Fruit fly (Drosophila melanogaster) whole organism, embryonic: ENCODE data around the gene CG13707.

Source experiments
- BEAF-32 ChIP-seq: fragments of 200-800 bp; sonication (Bioruptor generic); optimal IDR thresholded peaks from 3 replicates; lab custom pipeline; 2017; ENCODE audit warnings: missing biosample characterization, missing genetic modification characterization, mild to moderate bottlenecking, moderate library complexity, missing genetic modification reagents
- Bgb ChIP-seq: fragments of 200-800 bp; sonication (Bioruptor generic); IDR thresholded peaks from 2 replicates; pipeline ENCODE4 v1.3.6; 2022; ENCODE audit warnings: missing biosample characterization, missing genetic modification characterization; ENCODE audit not compliant: partially characterized antibody
- Bteb2 ChIP-seq: fragments of 200-800 bp; sonication (Bioruptor generic); optimal IDR thresholded peaks from 2 replicates; lab custom pipeline; 2016; ENCODE audit warnings: missing biosample characterization, missing genetic modification characterization
- CG10147 ChIP-seq: fragments of 200-800 bp; sonication (Bioruptor generic); optimal IDR thresholded peaks from 2 replicates; lab custom pipeline; 2019; ENCODE audit warnings: missing biosample characterization, mild to moderate bottlenecking, missing genetic modification characterization, moderate library complexity
- CG14014 ChIP-seq: fragments of 200-800 bp; sonication (Bioruptor generic); IDR thresholded peaks from 2 replicates; pipeline ENCODE4 v1.3.6; 2022; ENCODE audit warnings: missing biosample characterization, missing genetic modification characterization
- CG14860 ChIP-seq: fragments of 200-800 bp; sonication (Bioruptor generic); IDR thresholded peaks from 3 replicates; pipeline ENCODE4 v1.3.6; 2022; ENCODE audit warnings: missing biosample characterization, missing genetic modification characterization; ENCODE audit not compliant: partially characterized antibody
- CG17359 ChIP-seq: fragments of 200-800 bp; sonication (Bioruptor generic); optimal IDR thresholded peaks from 3 replicates; lab custom pipeline; 2018; ENCODE audit warnings: missing biosample characterization, mild to moderate bottlenecking, missing genetic modification characterization, moderate library complexity
- CG18262 ChIP-seq: fragments of 200-800 bp; optimal IDR thresholded peaks from 3 replicates; lab custom pipeline; 2019; ENCODE audit warnings: missing biosample characterization, mild to moderate bottlenecking, missing genetic modification characterization, moderate library complexity
- CG18764 ChIP-seq: fragments of 200-800 bp; sonication (Bioruptor generic); optimal IDR thresholded peaks from 3 replicates; lab custom pipeline; 2016; ENCODE audit warnings: missing biosample characterization, missing genetic modification characterization
- CG2875 ChIP-seq: fragments of 200-800 bp; sonication (Bioruptor generic); optimal IDR thresholded peaks from 2 replicates; lab custom pipeline; 2017; ENCODE audit warnings: missing biosample characterization, mild to moderate bottlenecking, missing genetic modification characterization, missing genetic modification reagents
- CG3407 ChIP-seq: fragments of 200-800 bp; sonication (Bioruptor generic); optimal IDR thresholded peaks from 2 replicates; lab custom pipeline; 2018; ENCODE audit warnings: missing biosample characterization, mild to moderate bottlenecking, missing genetic modification characterization
- CG42726 ChIP-seq: fragments of 200-800 bp; sonication (Bioruptor generic); IDR thresholded peaks from 2 replicates; pipeline ENCODE4 v1.3.6; 2022; ENCODE audit warnings: missing biosample characterization, missing genetic modification characterization; ENCODE audit not compliant: partially characterized antibody
- CG6813 ChIP-seq: fragments of 200-800 bp; sonication (Bioruptor generic); optimal IDR thresholded peaks from 2 replicates; lab custom pipeline; 2017; ENCODE audit warnings: missing biosample characterization, missing genetic modification characterization, mild to moderate bottlenecking, moderate library complexity, missing genetic modification reagents
- CG7357 ChIP-seq: fragments of 200-800 bp; sonication (Bioruptor generic); IDR thresholded peaks from 3 replicates; pipeline ENCODE4 v1.3.6; 2022; ENCODE audit warnings: missing biosample characterization, missing genetic modification characterization
- CG7928 ChIP-seq: fragments of 200-800 bp; sonication (Bioruptor generic); optimal IDR thresholded peaks from 2 replicates; lab custom pipeline; 2017; ENCODE audit warnings: missing biosample characterization, mild to moderate bottlenecking, missing genetic modification characterization
- CG8944 ChIP-seq: fragments of 200-800 bp; sonication (Bioruptor generic); optimal IDR thresholded peaks from 3 replicates; lab custom pipeline; 2016; ENCODE audit warnings: missing biosample characterization, missing genetic modification characterization
- CkIIα-i1 ChIP-seq: fragments of 200-800 bp; sonication (Bioruptor generic); IDR thresholded peaks from 2 replicates; pipeline ENCODE4 v1.3.6; 2022; ENCODE audit warnings: missing biosample characterization, missing genetic modification characterization
- Drgx ChIP-seq: fragments of 200-800 bp; sonication (Bioruptor generic); IDR thresholded peaks from 2 replicates; pipeline ENCODE4 v1.3.6; 2022; ENCODE audit warnings: missing biosample characterization, missing genetic modification characterization
- Ets65A ChIP-seq: fragments of 200-800 bp; sonication (Bioruptor generic); peaks from one replicate; lab custom pipeline; 2016; ENCODE audit warnings: missing biosample characterization, missing genetic modification characterization
- Fer3 ChIP-seq: fragments of 200-800 bp; sonication (Bioruptor generic); optimal IDR thresholded peaks from 2 replicates; lab custom pipeline; 2018; ENCODE audit warnings: missing biosample characterization, mild to moderate bottlenecking, missing genetic modification characterization, moderate library complexity
- HLH4C ChIP-seq: fragments of 200-800 bp; sonication (Bioruptor generic); IDR thresholded peaks from 3 replicates; pipeline ENCODE4 v1.3.6; 2022; ENCODE audit warnings: missing biosample characterization, missing genetic modification characterization; ENCODE audit not compliant: partially characterized antibody
- HLH54F ChIP-seq: fragments of 200-800 bp; sonication (Bioruptor generic); optimal IDR thresholded peaks from 3 replicates; lab custom pipeline; 2016; ENCODE audit warnings: missing biosample characterization, missing genetic modification characterization
- Hr39 ChIP-seq: fragments of >200 bp; optimal IDR thresholded peaks from 2 replicates; lab custom pipeline; 2017
- Nf-YB ChIP-seq: fragments of 200-800 bp; sonication (Bioruptor generic); optimal IDR thresholded peaks from 3 replicates; lab custom pipeline; 2019; ENCODE audit warnings: missing biosample characterization, mild to moderate bottlenecking, missing genetic modification characterization, moderate library complexity
- Six4 ChIP-seq: fragments of 200-800 bp; sonication (Bioruptor generic); optimal IDR thresholded peaks from 2 replicates; lab custom pipeline; 2016; ENCODE audit warnings: missing biosample characterization, missing genetic modification characterization
- corto ChIP-seq: fragments of 200-800 bp; sonication (Bioruptor generic); optimal IDR thresholded peaks from 2 replicates; lab custom pipeline; 2016; ENCODE audit warnings: missing biosample characterization, mild to moderate bottlenecking, missing genetic modification characterization, moderate library complexity
- dm ChIP-seq: fragments of 200-800 bp; sonication (Bioruptor generic); optimal IDR thresholded peaks from 3 replicates; lab custom pipeline; 2016; ENCODE audit warnings: missing biosample characterization, missing genetic modification characterization
- exex ChIP-seq: fragments of 200-800 bp; sonication (Bioruptor generic); optimal IDR thresholded peaks from 4 replicates; lab custom pipeline; 2018; ENCODE audit warnings: missing biosample characterization, mild to moderate bottlenecking, missing genetic modification characterization, moderate library complexity
- gce ChIP-seq: fragments of 200-800 bp; sonication (Bioruptor generic); IDR thresholded peaks from 3 replicates; pipeline ENCODE4 v1.3.6; 2022; ENCODE audit warnings: missing biosample characterization, missing genetic modification characterization
- gem ChIP-seq: fragments of 200-800 bp; sonication (Bioruptor generic); optimal IDR thresholded peaks from 2 replicates; lab custom pipeline; 2019; ENCODE audit warnings: missing biosample characterization, mild to moderate bottlenecking, missing genetic modification characterization, moderate library complexity
- gro ChIP-seq: fragments of 200-800 bp; sonication (Bioruptor generic); optimal IDR thresholded peaks from 2 replicates; lab custom pipeline; 2016; ENCODE audit warnings: missing biosample characterization, missing genetic modification characterization
- gsb ChIP-seq: fragments of 200-800 bp; sonication (Bioruptor generic); IDR thresholded peaks from 2 replicates; pipeline ENCODE4 v1.3.6; 2022; ENCODE audit warnings: missing biosample characterization, missing genetic modification characterization
- lbe ChIP-seq: fragments of 200-800 bp; sonication (Bioruptor generic); optimal IDR thresholded peaks from 2 replicates; lab custom pipeline; 2016; ENCODE audit warnings: missing biosample characterization, mild to moderate bottlenecking, missing genetic modification characterization
- nerfin-2 ChIP-seq: fragments of 200-800 bp; sonication (Bioruptor generic); IDR thresholded peaks from 2 replicates; pipeline ENCODE4 v1.3.6; 2022; ENCODE audit warnings: missing biosample characterization, missing genetic modification characterization; ENCODE audit not compliant: partially characterized antibody
- pnt ChIP-seq: fragments of 200-800 bp; sonication (Bioruptor generic); optimal IDR thresholded peaks from 3 replicates; lab custom pipeline; 2016; ENCODE audit warnings: missing biosample characterization, missing genetic modification characterization
- prd ChIP-seq, 3 experiments: fragments of >200 bp in 2 of 3; fragments of 200-800 bp in 1 of 3; sonication (Bioruptor generic) in 1 of 3; optimal IDR thresholded peaks in 2 of 3; IDR thresholded peaks in 1 of 3; 2 replicates in 2 of 3; 3 replicates in 1 of 3; pipeline versions ENCODE4 v1.3.6 to Lab custom; 2017 to 2022; ENCODE audit warnings: missing biosample characterization in 1 of 3, missing genetic modification characterization in 1 of 3
- psq ChIP-seq: fragments of 200-800 bp; sonication (Bioruptor generic); optimal IDR thresholded peaks from 2 replicates; lab custom pipeline; 2017; ENCODE audit warnings: missing biosample characterization, missing genetic modification characterization
- seq ChIP-seq: fragments of 200-800 bp; sonication (Bioruptor generic); IDR thresholded peaks from 2 replicates; pipeline ENCODE4 v1.3.6; 2022; ENCODE audit warnings: missing biosample characterization, missing genetic modification characterization
- sima ChIP-seq: fragments of 200-800 bp; sonication (Bioruptor generic); optimal IDR thresholded peaks from 2 replicates; lab custom pipeline; 2016; ENCODE audit warnings: missing biosample characterization, missing genetic modification characterization
- ssp ChIP-seq: fragments of 200-800 bp; sonication (Bioruptor generic); IDR thresholded peaks from 2 replicates; pipeline ENCODE4 v1.3.6; 2022; ENCODE audit warnings: missing biosample characterization, missing genetic modification characterization
- tin ChIP-seq: fragments of 200-800 bp; sonication (Bioruptor generic); optimal IDR thresholded peaks from 3 replicates; lab custom pipeline; 2016; ENCODE audit warnings: missing biosample characterization, missing genetic modification characterization
- tna ChIP-seq: fragments of 200-800 bp; sonication (Bioruptor generic); IDR thresholded peaks from 2 replicates; pipeline ENCODE4 v1.3.6; 2022; ENCODE audit warnings: missing biosample characterization, missing genetic modification characterization; ENCODE audit not compliant: partially characterized antibody
- toy ChIP-seq: fragments of 200-800 bp; sonication (Bioruptor generic); IDR thresholded peaks from 2 replicates; pipeline ENCODE4 v1.3.6; 2022; ENCODE audit warnings: missing biosample characterization, missing genetic modification characterization
- tup ChIP-seq: fragments of 200-800 bp; sonication (Bioruptor generic); optimal IDR thresholded peaks from 2 replicates; lab custom pipeline; 2016; ENCODE audit warnings: missing biosample characterization, mild to moderate bottlenecking, missing genetic modification characterization, moderate library complexity
- unc-4 ChIP-seq: fragments of 200-800 bp; sonication (Bioruptor generic); IDR thresholded peaks from 2 replicates; pipeline ENCODE4 v1.3.6; 2022; ENCODE audit warnings: missing biosample characterization, missing genetic modification characterization; ENCODE audit not compliant: partially characterized antibody
- vvl ChIP-seq: fragments of 200-800 bp; sonication (Bioruptor generic); IDR thresholded peaks from 2 replicates; pipeline ENCODE4 v1.3.6; 2022; ENCODE audit warnings: missing biosample characterization, missing genetic modification characterization
- wor ChIP-seq: fragments of 200-800 bp; sonication (Bioruptor generic); IDR thresholded peaks from 2 replicates; pipeline ENCODE4 v1.3.6; 2022; ENCODE audit warnings: missing biosample characterization, missing genetic modification characterization
- zen ChIP-seq: fragments of 200-800 bp; sonication (Bioruptor generic); optimal IDR thresholded peaks from 3 replicates; lab custom pipeline; 2018; ENCODE audit warnings: missing biosample characterization, mild to moderate bottlenecking, missing genetic modification characterization, moderate library complexity

Gene CG13707

DNA sequence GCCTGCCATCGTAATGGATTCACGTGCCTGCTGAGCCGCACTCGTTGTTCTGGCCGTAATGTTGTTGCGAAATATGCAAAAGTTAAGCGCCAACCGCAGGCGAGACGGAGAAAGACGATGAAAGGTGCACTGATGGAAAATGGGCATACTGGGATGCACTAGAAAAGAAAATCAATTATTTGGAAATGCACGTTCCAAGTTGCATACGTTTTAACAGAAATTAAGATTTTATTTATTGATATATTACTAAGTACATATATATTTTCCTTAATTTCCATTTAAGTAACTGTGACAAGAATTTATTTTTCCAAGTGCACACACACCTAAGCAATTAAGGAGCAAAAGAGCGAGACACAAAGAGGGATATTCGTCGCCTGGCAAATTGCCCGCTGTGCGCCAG, 4.9 kb downstream of the CG13707 start:
- TF ChIP-seq CG42726 (GFP tag; lab: Robert Waterston, UW): no peak
- peak; percentile 47 for TF ChIP-seq zen (tag; lab: Kevin White, UChicago)
- peak; percentile 50 for TF ChIP-seq Ets65A
- TF ChIP-seq, all 482 proteins: peak for 2

DNA sequence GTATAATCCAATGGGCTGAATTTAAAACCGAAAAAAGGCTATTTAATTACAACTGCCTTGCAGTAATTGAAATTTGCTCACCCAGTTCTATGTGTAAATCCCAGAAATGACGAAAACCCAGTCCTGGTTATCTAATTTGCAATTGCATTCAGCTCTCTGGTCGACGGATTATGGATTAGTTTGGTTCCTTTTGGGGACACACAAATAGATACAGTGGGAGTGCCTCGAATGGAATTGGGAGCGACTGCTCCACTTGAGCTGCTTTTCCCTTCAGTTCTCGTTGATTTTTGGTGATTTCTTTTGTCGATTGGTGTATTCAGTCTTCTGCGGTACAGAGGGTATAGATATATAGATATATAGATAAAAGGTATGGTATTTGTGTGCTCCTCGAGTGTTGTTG, 6.4 kb downstream of the CG13707 start, which contains the start of gene CG13708:
Gene CG13708 (minus strand): TSS at position 101 of the 400 bp plus-strand sequence.
- TF ChIP-seq gem: no peak
- TF ChIP-seq CG17359: no peak
- TF ChIP-seq CG18764: no peak
- TF ChIP-seq CG8944 (GFP tag; lab: Kevin White, UChicago): no peak
- TF ChIP-seq CG3407 (GFP tag; lab: Kevin White, UChicago): no peak
- no peak for TF ChIP-seq toy (GFP tag; lab: Robert Waterston, UW)
- TF ChIP-seq ssp (GFP tag; lab: Robert Waterston, UW): no peak
- TF ChIP-seq CG14014 (GFP tag; lab: Robert Waterston, UW): no peak
- TF ChIP-seq unc-4 (GFP tag; lab: Robert Waterston, UW): no peak
- TF ChIP-seq HLH4C: no peak
- no peak for TF ChIP-seq corto
- TF ChIP-seq tna (GFP tag; lab: Robert Waterston, UW): no peak
- TF ChIP-seq gsb (GFP tag; lab: Robert Waterston, UW): no peak
- TF ChIP-seq CG18262 (tag; lab: Kevin White, UChicago): no peak
- TF ChIP-seq Bgb: no peak
- TF ChIP-seq Six4 (GFP tag; lab: Kevin White, UChicago): no peak

DNA sequence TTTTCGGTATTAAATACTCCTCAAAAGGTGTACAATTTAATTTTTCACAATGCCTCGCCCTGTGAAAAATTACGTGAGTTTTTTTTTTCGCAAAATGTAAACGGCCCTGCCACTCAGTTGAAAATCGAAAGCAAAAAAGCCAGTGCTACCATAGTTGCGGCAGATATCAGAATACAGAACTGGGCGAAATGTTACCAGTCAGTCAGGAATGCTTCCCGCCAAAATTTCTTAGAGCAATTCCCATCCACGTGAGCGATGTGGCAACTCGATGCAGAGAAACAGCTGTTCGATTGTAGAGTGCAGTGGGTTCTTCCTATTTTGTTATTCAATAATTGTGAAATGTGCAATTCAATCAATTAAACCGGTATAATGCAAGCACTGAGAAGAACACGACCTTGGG, 14.3 kb downstream of the CG13707 start, which contains the start of the genes Dhc64C and LeuRS-m:
Gene Dhc64C (minus strand): TSS at position 104 of the 400 bp plus-strand sequence.
Gene LeuRS-m (plus strand): TSS at position 270 of the 400 bp plus-strand sequence.
- TF ChIP-seq CG7928 (GFP tag; lab: Kevin White, UChicago) (no peak), psq (GFP tag; lab: Kevin White, UChicago) (no peak), gro (GFP tag; lab: Kevin White, UChicago) (no peak), Drgx (GFP tag; lab: Robert Waterston, UW) (no peak), tup (GFP tag; lab: Kevin White, UChicago) (no peak), nerfin-2 (GFP tag; lab: Robert Waterston, UW) (peak; percentile 54; the same call in 1 of the 2 replicates), tin (GFP tag; lab: Kevin White, UChicago) (peak; percentile 38), Bteb2 (GFP tag; lab: Kevin White, UChicago) (peak; percentile 18), seq (GFP tag; lab: Robert Waterston, UW) (no peak), Nf-YB (GFP tag; lab: Kevin White, UChicago) (no peak), BEAF-32 (GFP tag; lab: Kevin White, UChicago) (peak; percentile 67), CG17359 (no peak), HLH54F (GFP tag; lab: Kevin White, UChicago) (peak; percentile 48), CkIIα-i1 (GFP tag; lab: Robert Waterston, UW) (no peak), CG2875 (GFP tag; lab: Kevin White, UChicago) (no peak), pnt (no peak), CG10147 (GFP tag; lab: Kevin White, UChicago) (peak; percentile 23), wor (GFP tag; lab: Robert Waterston, UW) (no peak), CG7357 (GFP tag; lab: Robert Waterston, UW) (no peak), CG14860 (GFP tag; lab: Robert Waterston, UW) (peak; percentile 65), gce (GFP tag; lab: Robert Waterston, UW) (no peak), sima (GFP tag; lab: Kevin White, UChicago) (no peak), vvl (GFP tag; lab: Robert Waterston, UW) (peak; percentile 68; the same call in 1 of the 2 replicates), lbe (GFP tag; lab: Kevin White, UChicago) (no peak), tna (GFP tag; lab: Robert Waterston, UW) (peak; percentile 40; the same call in 1 of the 2 replicates), dm (peak; percentile 29), prd (optimal IDR thresholded peaks at IDR 0.05; lab: Kevin White, UChicago) (no peak), prd (GFP tag; IDR thresholded peaks at IDR 0.05; lab: Robert Waterston, UW) (peak; percentile 33; the same call in 1 of the 3 replicates), Hr39 (lab: Kevin White, UChicago) (no peak), CG6813 (GFP tag; lab: Kevin White, UChicago) (no peak), exex (no peak), Fer3 (tag; lab: Kevin White, UChicago) (no peak)
